Worm (Caenorhabditis elegans) whole organism, early embryonic: Measurements from ENCODE around the gene str-177.

Source experiments
- B0310.2 ChIP-seq: sonication (generic microtip); optimal IDR thresholded peaks from 2 replicates; lab custom pipeline; 2016; ENCODE audit warnings: mild to moderate bottlenecking, missing genetic modification characterization, missing compliant biosample characterization
- aly-1 ChIP-seq: sonication (generic microtip); optimal IDR thresholded peaks from 2 replicates; lab custom pipeline; 2016; ENCODE audit warnings: missing genetic modification characterization, missing compliant biosample characterization
- ama-1 ChIP-seq: fragments of 150-350 bp; optimal IDR thresholded peaks from 2 replicates; lab custom pipeline; 2014
- ceh-13 ChIP-seq: fragments of 200-800 bp; sonication (Bioruptor generic); optimal IDR thresholded peaks from 2 replicates; lab custom pipeline; 2018; ENCODE audit warnings: mild to moderate bottlenecking, missing genetic modification characterization, missing compliant biosample characterization
- ceh-36 ChIP-seq: sonication (generic microtip); optimal IDR thresholded peaks from 2 replicates; lab custom pipeline; 2016; ENCODE audit warnings: missing genetic modification characterization, inconsistent platforms, missing compliant biosample characterization
- flt-1 ChIP-seq: fragments of 200-800 bp; sonication (Bioruptor generic); IDR thresholded peaks from 2 replicates; pipeline ENCODE4 v1.3.6; 2022; ENCODE audit warnings: missing genetic modification characterization, missing compliant biosample characterization
- hmbx-1 ChIP-seq: sonication (generic microtip); optimal IDR thresholded peaks from 2 replicates; lab custom pipeline; 2016; ENCODE audit warnings: mild to moderate bottlenecking, missing genetic modification characterization, missing compliant biosample characterization
- hmg-4 ChIP-seq: fragments of 200-800 bp; sonication (Bioruptor generic); optimal IDR thresholded peaks from 2 replicates; lab custom pipeline; 2018; ENCODE audit warnings: mild to moderate bottlenecking, missing genetic modification characterization, missing compliant biosample characterization
- hnd-1 ChIP-seq: sonication (generic microtip); optimal IDR thresholded peaks from 2 replicates; lab custom pipeline; 2016; ENCODE audit warnings: missing genetic modification characterization, missing compliant biosample characterization
- pes-1 ChIP-seq: fragments of 200-800 bp; sonication (Bioruptor generic); IDR thresholded peaks from 2 replicates; pipeline ENCODE4 v1.3.6; 2022; ENCODE audit warnings: missing genetic modification reagents, missing genetic modification characterization, missing compliant biosample characterization
- scrt-1 ChIP-seq: fragments of 200-800 bp; sonication (Bioruptor generic); IDR thresholded peaks from 2 replicates; pipeline ENCODE4 v1.3.6; 2022; ENCODE audit warnings: missing genetic modification characterization, missing compliant biosample characterization
- sea-1 ChIP-seq: fragments of 200-800 bp; sonication (Bioruptor generic); conservative IDR thresholded peaks from 2 replicates; pipeline ENCODE4 v1.3.6; 2022; ENCODE audit warnings: missing genetic modification characterization, missing compliant biosample characterization
- tbx-11 ChIP-seq: fragments of 200-800 bp; sonication (Bioruptor generic); IDR thresholded peaks from 2 replicates; pipeline ENCODE4 v1.3.6; 2022; ENCODE audit warnings: missing genetic modification characterization, missing compliant biosample characterization
- tra-4 ChIP-seq: sonication (generic microtip); optimal IDR thresholded peaks from 2 replicates; lab custom pipeline; 2017; ENCODE audit warnings: missing genetic modification characterization, missing compliant biosample characterization

- no peak for TF ChIP-seq flt-1
- no peak for TF ChIP-seq hnd-1
- TF ChIP-seq scrt-1 (GFP tag; lab: Robert Waterston, UW): no peak
- no peak for TF ChIP-seq ama-1
- TF ChIP-seq hmg-4 (GFP tag; lab: Kevin White, UChicago): no peak
- TF ChIP-seq tra-4: no peak
- TF ChIP-seq sea-1 (GFP tag; lab: Robert Waterston, UW): no peak
- TF ChIP-seq ceh-36 (tag; lab: Kevin White, UChicago): no peak
- TF ChIP-seq ceh-13 (GFP tag; lab: Kevin White, UChicago): no peak
- TF ChIP-seq pes-1 (GFP tag; lab: Robert Waterston, UW): no peak
- TF ChIP-seq tbx-11 (GFP tag; lab: Robert Waterston, UW): no peak
- no peak for TF ChIP-seq hmbx-1 (tag; lab: Kevin White, UChicago)
- no peak for TF ChIP-seq aly-1
- no peak for TF ChIP-seq B0310.2 (tag; lab: Kevin White, UChicago)
Measured at ce11 chrV:9183718-9184441, 14.9 kb downstream of the str-177 start.
